Worm (Caenorhabditis elegans): ENCODE data around the gene K08D8.12.

- no peak for TF ChIP-seq dao-5 (tag; optimal IDR thresholded peaks at IDR 0.05)
- TF ChIP-seq him-1 (tag; optimal IDR thresholded peaks at IDR 0.05), result no peak
These were observed 16.7 kb upstream of the K08D8.12 start for ce11 chrIV:12876558-12876957.

Data from whole organism, L4/young adult.